Worm (Caenorhabditis elegans) whole organism, L3 larva: ENCODE measurements around the gene Y37B11A.3.

Source experiments
- R02D3.7 ChIP-seq: fragments of 150-350 bp; optimal IDR thresholded peaks from 2 replicates; lab custom pipeline; 2014; ENCODE audit warnings: missing biosample characterization, missing genetic modification characterization
- ZK546.5 ChIP-seq: sonication (generic microtip); optimal IDR thresholded peaks from 2 replicates; lab custom pipeline; 2017; ENCODE audit warnings: missing biosample characterization, missing genetic modification characterization
- aly-2 ChIP-seq: fragments of 150-350 bp; optimal IDR thresholded peaks from 2 replicates; lab custom pipeline; 2014; ENCODE audit warnings: missing biosample characterization, missing genetic modification characterization
- ama-1 ChIP-seq: fragments of 150-350 bp; optimal IDR thresholded peaks from 2 replicates; lab custom pipeline; 2018
- ceh-16 ChIP-seq: sonication (generic microtip); optimal IDR thresholded peaks from 2 replicates; lab custom pipeline; 2017; ENCODE audit warnings: missing biosample characterization, missing genetic modification characterization
- ceh-28 ChIP-seq: fragments of 150-350 bp; optimal IDR thresholded peaks from 2 replicates; lab custom pipeline; 2014; ENCODE audit warnings: missing biosample characterization, missing genetic modification reagents, missing genetic modification characterization
- ceh-9 ChIP-seq: sonication (generic microtip); optimal IDR thresholded peaks from 2 replicates; lab custom pipeline; 2018; ENCODE audit warnings: missing biosample characterization, missing genetic modification characterization
- egl-27 ChIP-seq: sonication (generic microtip); optimal IDR thresholded peaks from 4 replicates; lab custom pipeline; 2017; ENCODE audit warnings: missing biosample characterization, missing genetic modification reagents, missing genetic modification characterization
- elt-1 ChIP-seq: fragments of 150-350 bp; optimal IDR thresholded peaks from 2 replicates; lab custom pipeline; 2014; ENCODE audit warnings: missing biosample characterization, missing genetic modification characterization
- elt-2 ChIP-seq: sonication (generic microtip); optimal IDR thresholded peaks from 2 replicates; lab custom pipeline; 2016; ENCODE audit warnings: missing genetic modification reagents, mild to moderate bottlenecking, missing genetic modification characterization, missing compliant biosample characterization
- elt-3 ChIP-seq, 3 experiments: fragments of 150-350 bp in 1 of 3; sonication (generic microtip) in 2 of 3; optimal IDR thresholded peaks; 2 replicates in 2 of 3; 4 replicates in 1 of 3; lab custom pipeline; 2014 to 2017; ENCODE audit warnings: missing biosample characterization in 3 of 3, missing genetic modification characterization in 3 of 3
- eor-1 ChIP-seq, 2 experiments: fragments of 150-350 bp; optimal IDR thresholded peaks; 2 replicates each; lab custom pipeline; 2014 to 2018; ENCODE audit warnings: missing biosample characterization in 2 of 2, missing genetic modification characterization in 2 of 2
- fos-1 ChIP-seq: fragments of 150-350 bp; optimal IDR thresholded peaks from 2 replicates; lab custom pipeline; 2014; ENCODE audit warnings: missing biosample characterization, missing genetic modification characterization
- jun-1 ChIP-seq: fragments of 150-350 bp; optimal IDR thresholded peaks from 2 replicates; lab custom pipeline; 2014; ENCODE audit warnings: missing biosample characterization, missing genetic modification reagents, missing genetic modification characterization
- mdl-1 ChIP-seq: fragments of 150-350 bp; optimal IDR thresholded peaks from 2 replicates; lab custom pipeline; 2014; ENCODE audit warnings: missing biosample characterization, missing genetic modification characterization
- mml-1 ChIP-seq: fragments of 150-350 bp; sonication (generic microtip); optimal IDR thresholded peaks from 3 replicates; lab custom pipeline; 2014; ENCODE audit warnings: missing biosample characterization, missing genetic modification characterization
- nfya-1 ChIP-seq: sonication (generic microtip); optimal IDR thresholded peaks from 2 replicates; lab custom pipeline; 2017; ENCODE audit warnings: missing genetic modification characterization, mild to moderate bottlenecking, missing compliant biosample characterization, antibody characterized with exemption, moderate library complexity; ENCODE audit not compliant: insufficient read depth
- nhr-11 ChIP-seq: fragments of 150-350 bp; optimal IDR thresholded peaks from 2 replicates; lab custom pipeline; 2014; ENCODE audit warnings: missing biosample characterization, missing genetic modification characterization
- nhr-237 ChIP-seq: fragments of 150-350 bp; optimal IDR thresholded peaks from 2 replicates; lab custom pipeline; 2014; ENCODE audit warnings: missing biosample characterization, missing genetic modification characterization
- nhr-25 ChIP-seq: sonication (generic microtip); optimal IDR thresholded peaks from 2 replicates; lab custom pipeline; 2017; ENCODE audit warnings: missing biosample characterization, missing genetic modification characterization
- nhr-28 ChIP-seq: fragments of 150-350 bp; optimal IDR thresholded peaks from 2 replicates; lab custom pipeline; 2014; ENCODE audit warnings: missing biosample characterization, missing genetic modification characterization
- nhr-67 ChIP-seq: fragments of 150-350 bp; optimal IDR thresholded peaks from 2 replicates; lab custom pipeline; 2014; ENCODE audit warnings: missing biosample characterization, missing genetic modification characterization
- pha-4 ChIP-seq: fragments of 150-350 bp; optimal IDR thresholded peaks from 2 replicates; lab custom pipeline; 2014; ENCODE audit warnings: missing biosample characterization, missing genetic modification reagents, missing genetic modification characterization
- pqm-1 ChIP-seq: fragments of 150-350 bp; optimal IDR thresholded peaks from 2 replicates; lab custom pipeline; 2017; ENCODE audit warnings: missing biosample characterization, missing genetic modification characterization, inconsistent platforms
- sea-2 ChIP-seq: fragments of 150-350 bp; sonication (generic microtip); optimal IDR thresholded peaks from 4 replicates; lab custom pipeline; 2014; ENCODE audit warnings: missing biosample characterization, missing genetic modification reagents, missing genetic modification characterization
- skn-1 ChIP-seq: fragments of 150-350 bp; optimal IDR thresholded peaks from 2 replicates; lab custom pipeline; 2014; ENCODE audit warnings: missing biosample characterization, missing genetic modification characterization
- snpc-4 ChIP-seq: fragments of 150-350 bp; optimal IDR thresholded peaks from 2 replicates; lab custom pipeline; 2014; ENCODE audit warnings: missing biosample characterization, missing genetic modification characterization
- tbx-2 ChIP-seq: sonication (generic microtip); optimal IDR thresholded peaks from 2 replicates; lab custom pipeline; 2016; ENCODE audit warnings: mild to moderate bottlenecking, missing genetic modification characterization, missing compliant biosample characterization
- unc-39 ChIP-seq: sonication (generic microtip); optimal IDR thresholded peaks from 4 replicates; lab custom pipeline; 2017; ENCODE audit warnings: missing biosample characterization, missing genetic modification characterization
- unc-62 ChIP-seq: fragments of 150-350 bp; sonication (generic microtip); optimal IDR thresholded peaks from 4 replicates; lab custom pipeline; 2014; ENCODE audit warnings: missing biosample characterization, missing genetic modification reagents, missing genetic modification characterization
- zag-1 ChIP-seq: fragments of 150-350 bp; optimal IDR thresholded peaks from 2 replicates; lab custom pipeline; 2014; ENCODE audit warnings: missing biosample characterization, missing genetic modification characterization
- ztf-4 ChIP-seq: fragments of 150-350 bp; optimal IDR thresholded peaks from 2 replicates; lab custom pipeline; 2014; ENCODE audit warnings: missing biosample characterization, missing genetic modification characterization

Y37B11A.3 gene

DNA sequence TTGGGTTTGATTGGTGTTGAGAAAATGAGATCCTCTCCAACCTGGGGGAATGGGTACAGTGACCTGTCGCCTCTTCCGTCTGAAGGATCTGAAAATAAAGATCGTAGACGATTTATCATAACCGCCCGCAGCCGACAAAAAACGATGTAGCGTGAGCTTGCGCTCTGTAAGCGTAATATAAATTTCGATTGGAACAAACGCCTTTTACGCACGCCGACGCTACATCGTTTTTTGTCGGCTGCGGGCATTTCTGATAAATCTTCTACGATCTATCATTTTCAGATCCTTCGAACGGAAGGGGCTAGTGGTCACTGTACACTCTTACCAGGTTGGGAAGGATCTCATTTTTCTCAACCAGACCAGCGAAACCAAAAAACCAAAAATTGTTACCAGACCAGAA, 36.8 kb downstream of the Y37B11A.3 start:
- TF ChIP-seq ceh-28 (tag; lab: Kevin White, UChicago) (no peak), nhr-25 (tag; lab: Kevin White, UChicago) (no peak), mdl-1 (tag; lab: Kevin White, UChicago) (no peak)

DNA sequence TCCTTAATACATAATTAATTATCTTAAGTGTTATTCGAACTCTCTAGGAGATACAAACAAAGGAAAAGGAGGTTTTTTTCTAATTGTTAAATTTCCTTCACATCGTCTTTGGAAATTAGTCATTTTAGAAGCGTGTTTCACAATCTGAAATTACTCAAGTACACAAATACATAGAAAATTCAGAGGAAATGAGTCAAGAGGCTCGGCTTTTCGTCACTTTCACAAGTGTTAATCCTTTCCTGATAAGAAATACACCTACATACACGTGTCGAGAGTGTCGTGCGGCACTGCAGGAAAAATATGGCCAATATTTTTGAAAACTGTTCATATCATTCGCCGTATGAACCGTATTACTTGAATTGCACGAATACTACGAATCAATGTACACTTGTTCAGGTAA, 37.9 kb downstream of the Y37B11A.3 start, which contains the start of gene B0244.4:
Gene B0244.4 (plus strand): TSS at position 301 of the 400 bp plus-strand sequence.
- TF ChIP-seq mml-1 (tag; lab: Kevin White, UChicago) (no peak), elt-1 (no peak), pha-4 (tag; lab: Kevin White, UChicago) (no peak), unc-62 (GFP tag; lab: Kevin White, UChicago) (no peak), nhr-237 (tag; lab: Kevin White, UChicago) (no peak), snpc-4 (no peak), ztf-4 (tag; lab: Kevin White, UChicago) (no peak), sea-2 (GFP tag; lab: Kevin White, UChicago) (no peak), fos-1 (tag; lab: Kevin White, UChicago) (no peak), nhr-28 (tag; lab: Kevin White, UChicago) (no peak), elt-3 (tag; optimal IDR thresholded peaks at IDR 0.05; lab: Kevin White, UChicago) (no peak), R02D3.7 (tag; lab: Kevin White, UChicago) (no peak), skn-1 (tag; lab: Kevin White, UChicago) (no peak), ceh-9 (tag; lab: Kevin White, UChicago) (no peak), unc-39 (tag; lab: Kevin White, UChicago) (no peak)

ce11 chrIII:5744579-5744978, 40.5 kb downstream of the Y37B11A.3 start, which contains the start of gene B0244.5:
Gene B0244.5 (plus strand): TSS chrIII:5744879.
- TF ChIP-seq pqm-1 (tag; lab: Kevin White, UChicago) (no peak), elt-2 (peak; percentile 15)

- TF ChIP-seq ztf-4 (tag; lab: Kevin White, UChicago) (no peak), R02D3.7 (tag; lab: Kevin White, UChicago) (no peak), jun-1 (no peak), tbx-2 (tag; lab: Kevin White, UChicago) (no peak), pha-4 (tag; lab: Kevin White, UChicago) (no peak), nhr-25 (tag; lab: Kevin White, UChicago) (no peak), nhr-11 (no peak), unc-39 (tag; lab: Kevin White, UChicago) (no peak), ceh-16 (tag; lab: Kevin White, UChicago) (no peak), nhr-67 (tag; lab: Kevin White, UChicago) (no peak), skn-1 (tag; lab: Kevin White, UChicago) (no peak), ZK546.5 (tag; lab: Kevin White, UChicago) (no peak), elt-3 (tag; optimal IDR thresholded peaks at IDR 0.05; lab: Kevin White, UChicago) (no peak), eor-1 (tag; optimal IDR thresholded peaks at IDR 0.05; lab: Kevin White, UChicago) (no peak), aly-2 (no peak), nhr-28 (tag; lab: Kevin White, UChicago) (no peak), egl-27 (no peak), nfya-1 (no peak), elt-2 (no peak)
Measured at ce11 chrIII:5743084-5743483, 42.0 kb downstream of the Y37B11A.3 start, which contains the start of gene B0244.15. Gene B0244.15 (plus strand): TSS chrIII:5743384.

ce11 chrIII:5740666-5741065, 44.5 kb downstream of the Y37B11A.3 start, which contains the start of gene B0244.16:
Gene B0244.16 (plus strand): TSS chrIII:5740966.
- TF ChIP-seq ZK546.5 (tag; lab: Kevin White, UChicago), result no peak
- TF ChIP-seq zag-1 (tag; lab: Kevin White, UChicago), result no peak
- TF ChIP-seq nhr-237 (tag; lab: Kevin White, UChicago), result no peak
- TF ChIP-seq eor-1 (tag; optimal IDR thresholded peaks at IDR 0.05; lab: Kevin White, UChicago), result no peak
- TF ChIP-seq unc-62 (GFP tag; lab: Kevin White, UChicago), result no peak

ce11 chrIII:5737708-5738107, 47.4 kb downstream of the Y37B11A.3 start, which contains the start of gene B0244.6:
Gene B0244.6 (plus strand): TSS chrIII:5738008.
- TF ChIP-seq ama-1 (lab: Kevin White, UChicago), result no peak
- TF ChIP-seq elt-2, result peak; percentile 21
